Fruit fly (Drosophila melanogaster): ENCODE measurements around the gene CG4928.

The CG4928 gene

DNA sequence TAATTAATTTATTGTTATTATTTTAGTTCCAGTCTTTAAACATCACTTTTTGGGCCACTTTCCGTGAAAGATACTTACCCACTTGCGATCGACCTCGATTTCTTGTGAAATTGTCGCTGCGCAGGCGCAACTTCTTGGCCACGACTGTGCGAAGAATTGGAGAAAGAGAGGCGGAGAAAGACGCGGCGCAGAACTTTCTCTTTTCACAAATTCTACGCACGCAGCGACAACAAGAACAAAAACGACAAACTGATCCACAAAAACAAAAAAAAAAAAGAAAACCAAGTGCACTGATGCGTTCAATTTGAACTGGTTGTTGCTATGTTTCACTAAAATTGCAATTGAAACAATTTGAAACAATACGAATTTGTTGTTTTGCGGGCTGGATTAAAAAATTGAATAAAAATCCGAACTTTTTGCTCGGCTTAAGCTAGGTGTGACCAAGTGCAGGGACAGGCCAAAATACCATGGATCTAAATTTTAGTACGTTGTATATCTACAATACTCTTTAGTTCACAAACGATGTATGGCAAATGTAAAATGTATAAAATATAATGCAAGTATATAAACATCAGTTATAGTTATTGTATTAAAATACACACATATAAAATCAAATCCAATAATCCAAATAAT lies 27.6 kb downstream of the CG4928 start, which contains the start of gene wus (continued):
- TF ChIP-seq lov (optimal IDR thresholded peaks at IDR 0.05), result no peak
- TF ChIP-seq lov (GFP tag; IDR thresholded peaks at IDR 0.05), result no peak
- no peak for TF ChIP-seq CG32532 (GFP tag; IDR thresholded peaks at IDR 0.05)
- TF ChIP-seq bowl (GFP tag; IDR thresholded peaks at IDR 0.05), result no peak
- TF ChIP-seq mirr (GFP tag; optimal IDR thresholded peaks at IDR 0.05), result no peak
- no peak for TF ChIP-seq insv (GFP tag; optimal IDR thresholded peaks at IDR 0.05)
- no peak for TF ChIP-seq abd-A (tag; optimal IDR thresholded peaks at IDR 0.05)
- TF ChIP-seq Dad (GFP tag; optimal IDR thresholded peaks at IDR 0.05), result no peak
- TF ChIP-seq lola (GFP tag; optimal IDR thresholded peaks at IDR 0.05), result no peak
- no peak for TF ChIP-seq CG15696 (tag; optimal IDR thresholded peaks at IDR 0.05)
- no peak for TF ChIP-seq CG17359 (tag; optimal IDR thresholded peaks at IDR 0.05)
- no peak for TF ChIP-seq CG6683 (GFP tag; optimal IDR thresholded peaks at IDR 0.05)
- no peak for TF ChIP-seq CG7556 (GFP tag; optimal IDR thresholded peaks at IDR 0.05)
- TF ChIP-seq CG8478 (optimal IDR thresholded peaks at IDR 0.05), result no peak
- no peak for TF ChIP-seq ci (GFP tag; IDR thresholded peaks at IDR 0.05)
- TF ChIP-seq chn (GFP tag; optimal IDR thresholded peaks at IDR 0.05), result no peak
- TF ChIP-seq CG13624 (GFP tag; optimal IDR thresholded peaks at IDR 0.05), result no peak
- TF ChIP-seq E2f1 (GFP tag; IDR thresholded peaks at IDR 0.05), result no peak
- TF ChIP-seq cwo (GFP tag; optimal IDR thresholded peaks at IDR 0.05), result no peak
- no peak for TF ChIP-seq CG32772 (GFP tag; IDR thresholded peaks at IDR 0.05)
- no peak for TF ChIP-seq CG3065 (GFP tag; optimal IDR thresholded peaks at IDR 0.05)
- no peak for TF ChIP-seq CG16779 (GFP tag; IDR thresholded peaks at IDR 0.05)
- peak; percentile 17 for TF ChIP-seq kni (GFP tag; optimal IDR thresholded peaks at IDR 0.05)
- no peak for TF ChIP-seq CG30431 (GFP tag; optimal IDR thresholded peaks at IDR 0.05)
- TF ChIP-seq CG8290 (GFP tag; optimal IDR thresholded peaks at IDR 0.05), result no peak
- TF ChIP-seq CG8290 (tag; optimal IDR thresholded peaks at IDR 0.05), result no peak
- no peak for TF ChIP-seq CG2116 (GFP tag; optimal IDR thresholded peaks at IDR 0.05)
- TF ChIP-seq Ets65A (GFP tag), result no peak
- TF ChIP-seq da (GFP tag; optimal IDR thresholded peaks at IDR 0.05), result no peak
- no peak for TF ChIP-seq lab (GFP tag; optimal IDR thresholded peaks at IDR 0.05)
- no peak for TF ChIP-seq Usf (GFP tag; optimal IDR thresholded peaks at IDR 0.05)
- no peak for TF ChIP-seq ttk (GFP tag; IDR thresholded peaks at IDR 0.05)
- TF ChIP-seq CG4820 (GFP tag; optimal IDR thresholded peaks at IDR 0.05), result no peak
- peak; percentile 41 for TF ChIP-seq pzg (GFP tag; optimal IDR thresholded peaks at IDR 0.05)
- no peak for TF ChIP-seq cg (GFP tag; optimal IDR thresholded peaks at IDR 0.05)
- no peak for TF ChIP-seq hb (GFP tag; IDR thresholded peaks at IDR 0.05; ENCODE audit: partially characterized antibody)
- TF ChIP-seq Sry-β (GFP tag; optimal IDR thresholded peaks at IDR 0.05), result no peak
- TF ChIP-seq gcm2 (GFP tag; optimal IDR thresholded peaks at IDR 0.05), result no peak
- no peak for TF ChIP-seq CG11695 (GFP tag; IDR thresholded peaks at IDR 0.05)
- TF ChIP-seq dimm (GFP tag; IDR thresholded peaks at IDR 0.05), result no peak
- TF ChIP-seq Elba2 (GFP tag; optimal IDR thresholded peaks at IDR 0.05), result no peak
- TF ChIP-seq CG8359 (GFP tag; optimal IDR thresholded peaks at IDR 0.05; ENCODE audit: borderline replicate concordance), result no peak
- TF ChIP-seq CG3995 (GFP tag; optimal IDR thresholded peaks at IDR 0.05), result no peak
- no peak for TF ChIP-seq CG15269 (tag; optimal IDR thresholded peaks at IDR 0.05)
- no peak for TF ChIP-seq D19B (GFP tag; optimal IDR thresholded peaks at IDR 0.05)
- no peak for TF ChIP-seq toy (GFP tag; IDR thresholded peaks at IDR 0.05)
- no peak for TF ChIP-seq ase (GFP tag; IDR thresholded peaks at IDR 0.05)
- TF ChIP-seq Fer3 (tag; optimal IDR thresholded peaks at IDR 0.05), result no peak
- no peak for TF ChIP-seq HLH3B (GFP tag; IDR thresholded peaks at IDR 0.05)
- TF ChIP-seq CG9797 (GFP tag; optimal IDR thresholded peaks at IDR 0.05), result peak; percentile 46
- TF ChIP-seq CG6272 (GFP tag; IDR thresholded peaks at IDR 0.05), result no peak
- TF ChIP-seq CG11085 (GFP tag; IDR thresholded peaks at IDR 0.05), result no peak
